Fruit fly (Drosophila melanogaster): ENCODE data around the gene Gr28b.
A peak's percentile ranks its signal among the peaks of the same experiment; 100 is the strongest.

The Gr28b gene

DNA sequence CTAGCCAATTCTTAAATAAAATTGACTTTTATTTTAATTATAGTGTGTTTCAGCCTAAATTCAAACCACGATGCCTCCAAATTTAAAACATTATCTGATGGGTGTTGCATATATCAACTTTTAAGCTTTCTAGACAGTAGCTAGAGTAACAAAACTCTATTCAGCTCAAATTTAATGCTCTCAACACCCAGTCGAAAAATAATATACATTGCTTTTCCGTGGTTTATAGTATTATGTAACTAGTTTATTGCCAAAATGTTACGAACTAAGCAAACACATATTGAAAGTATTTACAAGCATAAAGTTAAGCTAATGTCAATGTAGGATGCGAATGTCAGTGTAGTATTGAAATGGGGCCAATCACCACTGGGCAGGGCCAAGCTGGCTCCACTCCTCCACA is 31.7 kb downstream of the Gr28b start:
- TF ChIP-seq grn (GFP tag; optimal IDR thresholded peaks at IDR 0.05) (no peak), MTF-1 (GFP tag; optimal IDR thresholded peaks at IDR 0.05; ENCODE audit: borderline replicate concordance) (no peak), crc (GFP tag; optimal IDR thresholded peaks at IDR 0.05) (no peak), sens (GFP tag) (peak; percentile 54), Pdp1 (GFP tag; optimal IDR thresholded peaks at IDR 0.05) (peak in 1 of 2 experiments; percentile 83)

DNA sequence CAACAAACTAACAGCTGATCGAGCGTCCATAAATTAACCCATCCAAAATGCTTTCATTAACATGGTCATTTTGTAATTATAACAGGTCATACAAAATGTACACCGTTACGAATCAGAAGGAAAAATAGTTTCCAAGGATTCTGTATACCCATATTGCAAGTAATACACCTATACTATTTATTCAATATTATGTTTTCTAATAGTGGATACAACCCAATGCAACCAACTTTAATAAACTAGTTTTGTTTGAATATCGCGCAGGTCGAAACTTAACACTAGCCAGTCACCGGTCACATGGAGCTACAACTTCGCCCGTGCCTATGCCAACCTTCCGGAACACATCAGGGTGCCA is 34.3 kb downstream of the Gr28b start:
- TF ChIP-seq CG3163 (GFP tag; optimal IDR thresholded peaks at IDR 0.05) (no peak), sens (GFP tag) (peak; percentile 77), eve (GFP tag; optimal IDR thresholded peaks at IDR 0.05) (peak in 1 of 2 experiments; percentile 57)

DNA sequence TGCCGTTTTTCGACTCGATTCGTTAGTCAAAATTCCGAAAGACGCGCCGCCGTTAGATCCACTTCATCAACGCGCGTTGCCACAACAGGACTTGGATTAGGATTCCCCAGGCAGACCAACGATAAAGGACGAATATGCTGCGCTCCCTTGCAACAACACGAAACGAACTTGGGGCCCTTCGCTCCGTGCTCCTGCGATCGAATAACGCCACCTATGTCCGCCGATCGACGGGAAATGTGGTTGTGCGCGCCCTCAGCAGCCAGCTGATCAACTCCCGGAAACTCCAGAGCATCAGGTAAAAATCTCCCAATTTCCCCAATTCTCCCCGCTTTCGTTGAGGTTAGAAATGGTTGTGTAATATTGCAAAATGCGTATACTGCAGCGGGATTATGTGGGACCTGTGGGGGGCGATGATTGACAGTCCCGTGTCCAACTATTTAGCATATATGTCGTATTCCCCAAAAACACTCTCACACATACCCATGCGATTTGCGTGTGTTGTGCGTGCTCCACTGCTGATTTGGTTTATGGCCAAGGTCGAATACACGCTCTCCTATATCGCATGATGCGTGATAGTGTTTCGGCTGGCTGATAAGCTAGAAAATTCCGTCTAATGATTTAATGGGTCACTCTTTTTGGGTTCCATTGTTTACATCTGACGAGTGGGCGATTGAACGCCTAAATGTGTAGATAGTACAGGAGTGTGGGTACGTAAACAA is 34.8 kb downstream of the Gr28b start:
- TF ChIP-seq chm (GFP tag; IDR thresholded peaks at IDR 0.05) (peak; percentile 56; the same call in 1 of the 2 replicates), CG17186 (GFP tag; optimal IDR thresholded peaks at IDR 0.05) (no peak), CG18476 (GFP tag; optimal IDR thresholded peaks at IDR 0.05) (no peak), NK7.1 (GFP tag; optimal IDR thresholded peaks at IDR 0.05) (no peak), zen (tag; optimal IDR thresholded peaks at IDR 0.05) (no peak), CG17361 (GFP tag; IDR thresholded peaks at IDR 0.05) (no peak), CG10321 (GFP tag; IDR thresholded peaks at IDR 0.05) (no peak), mirr (GFP tag; optimal IDR thresholded peaks at IDR 0.05) (peak; percentile 73), CG43689 (GFP tag; IDR thresholded peaks at IDR 0.05) (no peak), ATbp (GFP tag; optimal IDR thresholded peaks at IDR 0.05) (no peak), Dek (tag; optimal IDR thresholded peaks at IDR 0.05) (no peak), Meics (GFP tag; optimal IDR thresholded peaks at IDR 0.05) (no peak), Hand (GFP tag; optimal IDR thresholded peaks at IDR 0.05) (peak; percentile 14), scrt (GFP tag; optimal IDR thresholded peaks at IDR 0.05) (no peak), CG5953 (GFP tag; IDR thresholded peaks at IDR 0.05) (no peak), fu2 (GFP tag; optimal IDR thresholded peaks at IDR 0.05) (no peak), CG12942 (GFP tag; optimal IDR thresholded peaks at IDR 0.05) (no peak), CG13296 (GFP tag; optimal IDR thresholded peaks at IDR 0.05) (no peak), HLH54F (GFP tag; optimal IDR thresholded peaks at IDR 0.05) (no peak), TFAM (GFP tag; optimal IDR thresholded peaks at IDR 0.05) (no peak), lmd (GFP tag; IDR thresholded peaks at IDR 0.05) (no peak), crol (GFP tag; IDR thresholded peaks at IDR 0.05) (no peak), CG12744 (GFP tag; optimal IDR thresholded peaks at IDR 0.05) (no peak), D (optimal IDR thresholded peaks at IDR 0.05) (no peak), D (GFP tag; optimal IDR thresholded peaks at IDR 0.05) (no peak), HmgZ (tag; optimal IDR thresholded peaks at IDR 0.05) (peak; percentile 27), danr (GFP tag; IDR thresholded peaks at IDR 0.05) (no peak), hth (optimal IDR thresholded peaks at IDR 0.05) (no peak), CG4617 (GFP tag; optimal IDR thresholded peaks at IDR 0.05; ENCODE audit: borderline replicate concordance) (peak; percentile 21), Adf1 (GFP tag; IDR thresholded peaks at IDR 0.05) (no peak), Sin3A (optimal IDR thresholded peaks at IDR 0.05) (no peak), Sox102F (GFP tag; optimal IDR thresholded peaks at IDR 0.05) (no peak), tap (tag; optimal IDR thresholded peaks at IDR 0.05) (no peak), CG8359 (GFP tag; optimal IDR thresholded peaks at IDR 0.05; ENCODE audit: borderline replicate concordance) (peak; percentile 19), CG8281 (tag; optimal IDR thresholded peaks at IDR 0.05) (no peak), CG30403 (GFP tag; optimal IDR thresholded peaks at IDR 0.05) (no peak), CG10654 (GFP tag; optimal IDR thresholded peaks at IDR 0.05) (no peak), Awh (GFP tag; IDR thresholded peaks at IDR 0.05) (no peak), row (GFP tag; IDR thresholded peaks at IDR 0.05) (no peak), ftz-f1 (GFP tag; optimal IDR thresholded peaks at IDR 0.05) (peak; percentile 87), CG9609 (GFP tag; optimal IDR thresholded peaks at IDR 0.05) (no peak)
